Worm (Caenorhabditis elegans) whole organism, young adult: ENCODE data around the gene K03H1.13.

Source experiments
- C06A6.2 ChIP-seq: fragments of 200-800 bp; sonication (Bioruptor generic); conservative IDR thresholded peaks from 2 replicates; pipeline ENCODE4 v1.3.6; 2022; ENCODE audit warnings: missing genetic modification characterization, missing compliant biosample characterization
- F23B12.7 ChIP-seq: sonication (generic microtip); optimal IDR thresholded peaks from 2 replicates; lab custom pipeline; 2017; ENCODE audit warnings: missing genetic modification characterization, mild to moderate bottlenecking, missing compliant biosample characterization, antibody characterized with exemption, moderate library complexity; ENCODE audit not compliant: insufficient read depth
- F55B11.4 ChIP-seq: sonication (generic microtip); optimal IDR thresholded peaks from 2 replicates; lab custom pipeline; 2016; ENCODE audit warnings: missing compliant biosample characterization, missing genetic modification characterization, borderline replicate concordance; ENCODE audit not compliant: insufficient read depth
- T26A5.8 ChIP-seq: sonication (generic microtip); optimal IDR thresholded peaks from 2 replicates; lab custom pipeline; 2016; ENCODE audit warnings: missing genetic modification characterization, missing compliant biosample characterization
- efl-1 ChIP-seq: fragments of 150-350 bp; optimal IDR thresholded peaks from 2 replicates; lab custom pipeline; 2014; ENCODE audit warnings: missing biosample characterization, missing genetic modification reagents, missing genetic modification characterization
- let-607 ChIP-seq, 2 experiments: fragments of 200-800 bp in 1 of 2; sonication (Bioruptor generic) in 1 of 2; sonication (generic microtip) in 1 of 2; optimal IDR thresholded peaks; 2 replicates each; lab custom pipeline; 2016 to 2018; ENCODE audit warnings: mild to moderate bottlenecking in 2 of 2, missing compliant biosample characterization in 2 of 2, missing genetic modification characterization in 2 of 2, moderate library complexity in 2 of 2, missing genotype in 1 of 2
- madf-10 ChIP-seq: sonication (generic microtip); optimal IDR thresholded peaks from 2 replicates; lab custom pipeline; 2016; ENCODE audit warnings: mild to moderate bottlenecking, missing genetic modification characterization, missing compliant biosample characterization
- nfya-1 ChIP-seq: sonication (generic microtip); optimal IDR thresholded peaks from 2 replicates; lab custom pipeline; 2017; ENCODE audit warnings: antibody characterized with exemption, missing compliant biosample characterization, missing genetic modification characterization, borderline replicate concordance; ENCODE audit not compliant: insufficient read depth
- pha-4 ChIP-seq: fragments of 150-350 bp; sonication (generic microtip); optimal IDR thresholded peaks from 2 replicates; lab custom pipeline; 2014; ENCODE audit warnings: missing biosample characterization, missing genetic modification reagents, missing genetic modification characterization
- sea-2 ChIP-seq: fragments of 200-800 bp; sonication (Bioruptor generic); IDR thresholded peaks from 2 replicates; pipeline ENCODE4 v1.3.6; 2022; ENCODE audit warnings: missing genetic modification characterization, missing compliant biosample characterization
- unc-130 ChIP-seq: sonication (generic microtip); optimal IDR thresholded peaks from 2 replicates; lab custom pipeline; 2016; ENCODE audit warnings: missing genetic modification reagents, missing genetic modification characterization, missing compliant biosample characterization
- unc-62 ChIP-seq: fragments of 150-350 bp; optimal IDR thresholded peaks from 2 replicates; lab custom pipeline; 2014; ENCODE audit warnings: missing biosample characterization, missing genetic modification reagents, missing genetic modification characterization
- ztf-26 ChIP-seq: sonication (generic microtip); optimal IDR thresholded peaks from 2 replicates; lab custom pipeline; 2017; ENCODE audit warnings: missing genetic modification characterization, missing compliant biosample characterization

- TF ChIP-seq madf-10 (tag; lab: Kevin White, UChicago) (no peak), F23B12.7 (tag; lab: Kevin White, UChicago) (no peak), pha-4 (tag; lab: Kevin White, UChicago) (no peak), ztf-26 (tag; lab: Kevin White, UChicago) (no peak), unc-62 (no peak), efl-1 (no peak), F55B11.4 (no peak), nfya-1 (tag; lab: Kevin White, UChicago) (no peak), let-607 (tag; optimal IDR thresholded peaks at IDR 0.05; lab: Kevin White, UChicago) (no peak), C06A6.2 (no peak), unc-130 (GFP tag; lab: Kevin White, UChicago) (no peak), sea-2 (GFP tag; lab: Robert Waterston, UW) (no peak), T26A5.8 (no peak)
These were observed 47.7 kb upstream of the K03H1.13 start, which contains the start of gene pqn-8 for ce11 chrIII:9997890-9998289.
